Worm (Caenorhabditis elegans) whole organism, dauer: ENCODE measurements around the gene cyy-1.

Source experiments
- unc-62 ChIP-seq: sonication (generic microtip); optimal IDR thresholded peaks from 2 replicates; lab custom pipeline; 2017; ENCODE audit warnings: missing biosample characterization, missing genetic modification reagents, missing genetic modification characterization

The cyy-1 gene

ce11 chrIII:8435074-8435473 is 29.4 kb downstream of the cyy-1 start, which contains the start of gene ZK1236.9:
Gene ZK1236.9 (minus strand): TSS chrIII:8435174.
- no peak for TF ChIP-seq unc-62 (GFP tag; lab: Kevin White, UChicago)

- no peak for TF ChIP-seq unc-62 (GFP tag; lab: Kevin White, UChicago)
Observed at ce11 chrIII:8437763-8438414, 32.2 kb downstream of the cyy-1 start.

DNA sequence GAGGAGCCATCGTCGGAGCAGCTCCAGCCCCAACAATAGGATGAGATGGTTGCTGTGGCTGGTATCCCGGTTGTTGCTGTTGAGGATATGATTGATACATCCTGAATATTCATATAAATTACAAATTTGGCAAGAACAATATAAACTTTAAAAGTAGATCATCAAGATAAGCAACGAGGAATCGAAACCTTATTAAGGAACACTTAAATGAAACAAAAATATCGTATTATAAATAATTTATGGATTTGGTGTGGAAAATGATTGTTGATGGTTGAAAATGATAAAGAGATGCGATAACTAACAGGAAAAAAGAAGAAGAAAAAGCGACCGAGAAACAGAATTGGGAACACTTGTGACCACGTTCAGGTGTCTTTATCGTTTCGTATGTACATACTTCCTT is 33.6 kb downstream of the cyy-1 start, which contains the start of gene pqn-96:
pqn-96 (minus strand) TSS at position 101 of the 400 bp plus-strand sequence.
- no peak for TF ChIP-seq unc-62 (GFP tag; lab: Kevin White, UChicago)

- no peak for TF ChIP-seq unc-62 (GFP tag; lab: Kevin White, UChicago)
Observed at ce11 chrIII:8443557-8444131, 38.0 kb downstream of the cyy-1 start, which contains the start of gene ufbp-1. Gene ufbp-1 (minus strand): TSS chrIII:8443607.

DNA sequence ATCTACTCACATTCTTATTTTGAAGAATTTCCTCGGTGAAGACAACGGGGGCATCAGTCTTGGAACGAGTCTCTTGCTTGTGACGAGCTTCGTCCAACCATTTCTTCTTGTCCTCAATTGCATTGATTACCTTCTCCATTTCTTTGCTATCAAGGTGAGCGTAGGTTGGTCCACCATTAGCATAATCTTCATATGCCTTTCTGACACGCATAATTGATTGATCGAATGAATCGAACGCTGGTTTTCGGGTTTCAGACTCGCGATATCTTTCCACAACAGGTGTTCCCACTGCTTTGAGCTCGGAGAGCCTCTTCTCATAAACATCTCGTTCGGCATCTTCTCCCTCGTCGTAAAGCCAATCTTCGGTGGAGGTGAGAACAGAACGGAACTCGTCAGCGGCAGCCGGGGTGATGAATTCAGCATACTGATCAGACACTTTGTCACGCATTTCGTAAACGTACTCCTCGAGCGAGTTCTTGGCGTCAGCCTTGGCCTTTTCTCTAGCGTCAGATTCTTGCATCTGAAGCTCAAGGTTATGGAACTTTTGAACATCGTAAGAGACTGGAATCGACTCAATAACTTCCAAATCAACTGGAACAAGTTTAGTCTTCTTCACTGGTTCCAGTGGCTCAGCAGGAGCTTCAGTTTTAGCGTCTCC is 38.9 kb downstream of the cyy-1 start:
- no peak for TF ChIP-seq unc-62 (GFP tag; lab: Kevin White, UChicago)

DNA sequence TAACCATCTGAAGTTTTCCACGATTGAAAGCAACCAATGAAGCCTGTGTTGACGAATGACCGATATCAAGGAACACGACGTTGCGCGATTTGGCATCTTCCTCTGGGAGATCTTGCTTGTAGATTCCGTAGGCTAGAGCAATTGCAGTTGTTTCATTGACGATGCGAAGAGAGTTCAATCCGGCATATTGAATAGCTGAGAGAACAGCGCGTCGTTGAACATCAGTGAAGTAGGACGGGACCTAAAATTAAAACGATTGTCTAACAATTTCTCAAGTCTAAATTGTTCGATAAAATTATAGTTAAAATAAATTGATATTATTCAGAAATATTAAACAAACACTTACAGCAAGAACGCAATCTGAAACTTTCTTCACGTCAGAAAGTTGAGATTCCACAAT is 40.4 kb downstream of the cyy-1 start:
- TF ChIP-seq unc-62 (GFP tag; lab: Kevin White, UChicago) = no peak

- TF ChIP-seq unc-62 (GFP tag; lab: Kevin White, UChicago) = no peak
Observed at ce11 chrIII:8446534-8446933, 40.9 kb downstream of the cyy-1 start, which contains the start of gene hsp-110. Gene hsp-110 (minus strand): TSS chrIII:8446909.

ce11 chrIII:8446940-8447403 is 41.3 kb downstream of the cyy-1 start, which contains the start of gene rpn-3:
Gene rpn-3 (plus strand): TSS chrIII:8447353.
- no peak for TF ChIP-seq unc-62 (GFP tag; lab: Kevin White, UChicago)

ce11 chrIII:8449160-8449807 is 43.6 kb downstream of the cyy-1 start, which contains the start of gene mrpl-32:
Gene mrpl-32 (plus strand): TSS chrIII:8449757.
- no peak for TF ChIP-seq unc-62 (GFP tag; lab: Kevin White, UChicago)

ce11 chrIII:8450494-8450893 is 44.8 kb downstream of the cyy-1 start:
- no peak for TF ChIP-seq unc-62 (GFP tag; lab: Kevin White, UChicago)

ce11 chrIII:8451181-8451580 is 45.5 kb downstream of the cyy-1 start:
- no peak for TF ChIP-seq unc-62 (GFP tag; lab: Kevin White, UChicago)

ce11 chrIII:8457605-8458004 is 51.9 kb downstream of the cyy-1 start:
- TF ChIP-seq unc-62 (GFP tag; lab: Kevin White, UChicago) = no peak
